Worm (Caenorhabditis elegans): ENCODE measurements around the gene C16D2.1.

The C16D2.1 gene

DNA sequence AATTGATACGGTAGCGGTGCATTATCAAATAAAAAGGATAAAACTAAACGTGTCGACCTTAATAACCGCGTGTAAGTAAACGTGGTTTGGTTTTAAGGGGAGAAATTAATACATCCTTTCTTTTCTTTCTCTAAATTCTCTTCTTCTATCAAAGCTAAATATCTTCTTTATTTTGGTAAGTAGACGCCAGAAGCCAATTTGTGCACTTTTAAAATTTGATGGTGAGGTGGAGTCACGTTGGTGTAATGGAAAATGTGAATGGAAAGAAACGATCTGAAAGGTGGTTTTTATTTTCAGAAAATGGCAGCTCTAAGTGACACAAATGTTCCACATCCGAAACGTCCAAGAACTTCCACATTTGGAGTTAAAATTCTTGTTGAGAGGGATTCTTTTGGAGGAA, 30.7 kb upstream of the C16D2.1 start, which contains the start of gene T24H10.5:
TSS of gene T24H10.5 (plus strand) at position 301 of the 400 bp plus-strand sequence.
- no peak for TF ChIP-seq pha-4 (tag; optimal IDR thresholded peaks at IDR 0.05)
- TF ChIP-seq zip-5 (tag; optimal IDR thresholded peaks at IDR 0.05) = no peak
- TF ChIP-seq hlh-13 (GFP tag; optimal IDR thresholded peaks at IDR 0.05) = no peak
- TF ChIP-seq tbx-2 (tag; optimal IDR thresholded peaks at IDR 0.05) = no peak
- no peak for TF ChIP-seq ceh-14 (tag; optimal IDR thresholded peaks at IDR 0.05)
- TF ChIP-seq fkh-10 (GFP tag; optimal IDR thresholded peaks at IDR 0.05) = no peak
- no peak for TF ChIP-seq eyg-1 (tag; optimal IDR thresholded peaks at IDR 0.05)
- no peak for TF ChIP-seq rnt-1 (tag; optimal IDR thresholded peaks at IDR 0.05)
- TF ChIP-seq ceh-22 (tag; optimal IDR thresholded peaks at IDR 0.05) = no peak
- no peak for TF ChIP-seq ceh-18 (tag; optimal IDR thresholded peaks at IDR 0.05)
- TF ChIP-seq hlh-30 (tag; optimal IDR thresholded peaks at IDR 0.05; ENCODE audit: insufficient read depth) = no peak
- no peak for TF ChIP-seq ceh-45 (GFP tag; IDR thresholded peaks at IDR 0.05)
- no peak for TF ChIP-seq hlh-8 (tag; optimal IDR thresholded peaks at IDR 0.05)
- no peak for TF ChIP-seq syd-9 (tag; optimal IDR thresholded peaks at IDR 0.05)
- TF ChIP-seq pqm-1 (tag; optimal IDR thresholded peaks at IDR 0.05) = no peak
- TF ChIP-seq unc-86 (tag; optimal IDR thresholded peaks at IDR 0.05) = no peak
- no peak for TF ChIP-seq T23F11.4 (GFP tag; optimal IDR thresholded peaks at IDR 0.05)

DNA sequence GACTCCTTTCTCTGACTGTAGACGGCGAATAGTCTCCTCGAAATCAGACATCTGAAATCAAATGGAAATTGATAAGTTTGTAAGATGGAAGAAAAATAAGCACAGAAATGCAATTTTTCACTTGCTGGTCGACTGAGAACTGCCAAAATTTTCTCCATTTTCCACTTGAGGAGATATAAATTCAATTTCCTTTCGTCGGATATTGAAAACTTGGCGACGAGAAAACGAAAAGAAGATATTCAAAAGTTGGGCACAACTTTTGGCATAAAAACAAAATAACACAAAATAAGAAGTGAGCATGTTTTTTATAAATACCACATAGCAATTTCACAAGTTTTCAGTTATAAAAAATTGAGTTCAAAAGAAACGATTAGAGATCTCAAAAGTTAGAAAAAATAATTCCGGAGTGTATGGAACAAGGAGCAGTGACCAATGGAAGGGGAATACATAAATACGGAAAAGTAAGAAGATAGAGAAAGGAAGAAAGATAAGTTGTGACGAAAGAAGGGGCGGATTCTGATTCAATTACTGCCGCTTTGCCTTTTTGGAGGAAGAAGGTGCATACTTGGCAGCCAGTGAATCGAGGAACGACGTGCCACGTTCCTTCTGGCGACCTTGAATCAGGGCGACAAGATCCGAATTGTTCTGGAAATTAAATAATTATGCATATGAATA, 24.2 kb upstream of the C16D2.1 start, which contains the start of gene dyrb-1:
TSS of gene dyrb-1 (minus strand) at position 51 of the 675 bp plus-strand sequence.
- no peak for TF ChIP-seq tbx-7 (tag; optimal IDR thresholded peaks at IDR 0.05)
- peak; percentile 89 for TF ChIP-seq unc-42 (tag; optimal IDR thresholded peaks at IDR 0.05)
- no peak for TF ChIP-seq hlh-15 (tag; optimal IDR thresholded peaks at IDR 0.05)

DNA sequence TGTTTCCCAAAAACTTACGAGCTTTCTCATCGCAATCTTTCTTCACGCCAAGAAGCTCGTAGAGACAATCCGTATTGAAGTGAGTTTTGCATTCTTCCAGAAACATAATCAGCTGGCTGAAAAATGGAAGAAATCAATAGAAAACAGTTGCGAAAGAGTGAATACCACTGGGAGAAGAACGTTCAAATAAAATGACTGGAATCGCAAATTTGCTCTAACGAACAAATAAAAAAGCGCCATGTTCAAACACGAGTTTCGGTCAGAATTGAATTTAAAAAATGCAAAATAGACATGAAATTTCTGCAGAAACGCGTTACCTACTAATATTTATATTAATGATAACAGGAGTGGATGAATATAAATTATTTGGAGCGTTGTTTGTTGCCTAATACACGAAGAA, 23.0 kb upstream of the C16D2.1 start, which contains the start of gene dnj-23:
TSS of gene dnj-23 (minus strand) at position 158 of the 400 bp plus-strand sequence.
- no peak for TF ChIP-seq hlh-8 (tag; optimal IDR thresholded peaks at IDR 0.05)
- no peak for TF ChIP-seq fkh-10 (GFP tag; optimal IDR thresholded peaks at IDR 0.05)
- TF ChIP-seq ahr-1 (tag; optimal IDR thresholded peaks at IDR 0.05) = no peak
- no peak for TF ChIP-seq hlh-30 (tag; optimal IDR thresholded peaks at IDR 0.05; ENCODE audit: insufficient read depth)
- TF ChIP-seq ceh-45 (GFP tag; IDR thresholded peaks at IDR 0.05) = no peak
- no peak for TF ChIP-seq eyg-1 (tag; optimal IDR thresholded peaks at IDR 0.05)
- no peak for TF ChIP-seq sdc-2 (tag; optimal IDR thresholded peaks at IDR 0.05)
- TF ChIP-seq pha-2 (tag; optimal IDR thresholded peaks at IDR 0.05) = no peak
- TF ChIP-seq ceh-9 (tag; optimal IDR thresholded peaks at IDR 0.05) = no peak
- no peak for TF ChIP-seq ceh-19 (GFP tag; optimal IDR thresholded peaks at IDR 0.05)
- no peak for TF ChIP-seq T23F11.4 (GFP tag; optimal IDR thresholded peaks at IDR 0.05)
- no peak for TF ChIP-seq F13H6.1 (tag; optimal IDR thresholded peaks at IDR 0.05)
- TF ChIP-seq ttx-3 (tag; optimal IDR thresholded peaks at IDR 0.05) = no peak
- no peak for TF ChIP-seq nfya-1 (tag; optimal IDR thresholded peaks at IDR 0.05)

DNA sequence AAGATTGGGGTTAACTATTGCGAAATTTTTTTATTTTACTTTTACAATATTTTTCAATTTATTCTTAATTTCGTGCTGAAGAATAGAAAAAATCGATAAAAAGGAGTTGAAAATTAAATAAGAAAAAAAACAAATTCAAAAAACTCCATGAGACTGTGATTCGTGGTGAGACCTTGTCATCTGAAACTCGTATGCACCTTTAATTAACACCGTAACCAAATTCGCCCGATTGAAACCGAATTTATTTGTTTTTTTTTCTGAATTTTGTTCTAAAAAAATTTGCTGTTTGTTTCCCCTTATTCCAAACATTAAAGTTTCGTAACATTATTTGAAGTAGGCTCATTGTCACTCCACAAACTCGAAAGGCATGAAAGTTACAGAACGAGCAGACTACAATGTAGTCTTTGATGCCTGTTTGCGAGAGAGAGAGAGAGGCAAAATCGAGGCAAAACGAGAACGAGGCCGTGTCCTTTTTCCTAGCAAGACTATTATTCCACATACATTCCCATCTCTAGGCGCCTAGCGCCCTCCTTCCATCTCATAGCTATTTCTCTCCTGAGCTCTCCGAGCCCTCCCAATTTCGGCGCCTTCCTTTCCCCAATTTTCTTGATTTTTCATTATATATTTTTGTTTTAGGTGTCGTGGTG, 22.4 kb upstream of the C16D2.1 start, which contains the start of gene T24H10.4:
TSS of gene T24H10.4 (plus strand) at position 630 of the 647 bp plus-strand sequence.
- TF ChIP-seq dve-1 (tag; optimal IDR thresholded peaks at IDR 0.05) = no peak
- no peak for TF ChIP-seq syd-9 (tag; optimal IDR thresholded peaks at IDR 0.05)
- TF ChIP-seq nhr-11 (tag; optimal IDR thresholded peaks at IDR 0.05) = no peak
- TF ChIP-seq unc-42 (tag; optimal IDR thresholded peaks at IDR 0.05) = peak; percentile 37
- TF ChIP-seq elt-4 (tag; optimal IDR thresholded peaks at IDR 0.05) = no peak

DNA sequence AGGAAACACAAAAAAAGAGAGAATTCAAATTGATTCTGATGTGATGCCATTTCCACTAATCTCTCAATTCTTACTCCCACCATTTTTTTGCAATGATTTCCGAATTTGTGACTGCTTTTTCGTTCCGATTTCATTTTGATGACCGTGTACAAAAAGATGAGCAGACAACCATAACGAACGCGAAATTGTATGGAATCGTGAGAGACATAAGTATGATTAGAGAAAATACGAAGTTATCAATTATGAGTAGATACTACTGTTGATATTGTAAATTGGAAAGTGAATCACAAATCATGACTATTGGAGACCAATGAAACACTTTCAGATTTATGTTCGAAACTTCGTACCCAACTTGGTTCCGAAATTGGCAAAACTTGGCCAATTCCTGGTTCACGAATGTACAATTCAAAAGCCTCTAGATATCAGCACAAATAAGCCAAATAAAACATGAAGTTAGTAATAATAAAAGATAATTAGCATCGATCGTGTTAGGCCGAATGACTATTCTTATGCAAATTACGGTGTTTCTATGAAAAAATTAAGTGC, 19.9 kb upstream of the C16D2.1 start:
- TF ChIP-seq pqm-1 (tag; optimal IDR thresholded peaks at IDR 0.05) = no peak
- no peak for TF ChIP-seq elt-2 (tag; optimal IDR thresholded peaks at IDR 0.05)
- TF ChIP-seq pha-4 (tag; optimal IDR thresholded peaks at IDR 0.05) = no peak
- TF ChIP-seq unc-42 (tag; optimal IDR thresholded peaks at IDR 0.05) = no peak
- TF ChIP-seq pat-9 (tag; optimal IDR thresholded peaks at IDR 0.05) = no peak
- no peak for TF ChIP-seq Y22D7AL.16 (tag; optimal IDR thresholded peaks at IDR 0.05)
- TF ChIP-seq pros-1 (tag; optimal IDR thresholded peaks at IDR 0.05) = no peak
- no peak for TF ChIP-seq C38D4.7 (GFP tag; optimal IDR thresholded peaks at IDR 0.05)
- no peak for TF ChIP-seq ceh-22 (tag; optimal IDR thresholded peaks at IDR 0.05)
- TF ChIP-seq sdc-2 (tag; optimal IDR thresholded peaks at IDR 0.05) = no peak
- no peak for TF ChIP-seq tbx-2 (tag; optimal IDR thresholded peaks at IDR 0.05)

All from whole organism, late embryonic.